Fruit fly (Drosophila melanogaster) whole organism, adult: ENCODE results near the gene Hrb87F.

Experiments
- CG12768 ChIP-seq: fragments of 200-800 bp; sonication (Bioruptor generic); optimal IDR thresholded peaks from 2 replicates; lab custom pipeline; 2017; ENCODE audit warnings: missing biosample characterization, missing genetic modification characterization, mild to moderate bottlenecking, moderate library complexity, missing genetic modification reagents
- CG14711 ChIP-seq: fragments of 200-800 bp; sonication (Bioruptor generic); optimal IDR thresholded peaks from 2 replicates; lab custom pipeline; 2018; ENCODE audit warnings: missing biosample characterization, mild to moderate bottlenecking, missing genetic modification characterization, moderate library complexity
- pad ChIP-seq: fragments of 200-800 bp; sonication (Bioruptor generic); optimal IDR thresholded peaks from 3 replicates; lab custom pipeline; 2017; ENCODE audit warnings: missing biosample characterization, missing genetic modification characterization, mild to moderate bottlenecking, moderate library complexity, missing genetic modification reagents

- TF ChIP-seq pad (GFP tag; lab: Kevin White, UChicago) (no peak), CG14711 (tag; lab: Kevin White, UChicago) (no peak), CG12768 (GFP tag; lab: Kevin White, UChicago) (no peak)
Observed at dm6 chr3R:13705292-13705885, 45.1 kb upstream of the Hrb87F start, which contains the start of gene Adgf-D.
